Worm (Caenorhabditis elegans) whole organism, midembryonic: ENCODE data around the gene F26F2.3.

Experiments used
- T22C8.4 ChIP-seq: fragments of 200-800 bp; sonication (Bioruptor generic); IDR thresholded peaks from 2 replicates; pipeline ENCODE4 v1.3.6; 2022; ENCODE audit warnings: missing genetic modification characterization, missing compliant biosample characterization
- klf-2 ChIP-seq: fragments of 200-800 bp; sonication (Bioruptor generic); conservative IDR thresholded peaks from 2 replicates; pipeline ENCODE4 v1.3.6; 2022; ENCODE audit warnings: missing genetic modification reagents, missing genetic modification characterization, missing compliant biosample characterization
- med-1 ChIP-seq: sonication (generic microtip); optimal IDR thresholded peaks from 2 replicates; lab custom pipeline; 2017; ENCODE audit warnings: missing genetic modification characterization, mild to moderate bottlenecking, missing compliant biosample characterization, antibody characterized with exemption, missing genetic modification reagents; ENCODE audit not compliant: insufficient read depth
- ref-1 ChIP-seq: fragments of 200-800 bp; sonication (Bioruptor generic); conservative IDR thresholded peaks from 2 replicates; pipeline ENCODE4 v1.3.6; 2022; ENCODE audit warnings: missing genetic modification reagents, missing genetic modification characterization, missing compliant biosample characterization
- tab-1 ChIP-seq: fragments of 200-800 bp; sonication (Bioruptor generic); IDR thresholded peaks from 2 replicates; pipeline ENCODE4 v1.3.6; 2022; ENCODE audit warnings: missing genetic modification characterization, missing compliant biosample characterization
- ztf-23 ChIP-seq: fragments of 200-800 bp; sonication (Bioruptor generic); IDR thresholded peaks from 2 replicates; pipeline ENCODE4 v1.3.6; 2022; ENCODE audit warnings: missing genetic modification reagents, missing genetic modification characterization, missing compliant biosample characterization
- ztf-29 ChIP-seq: fragments of 200-800 bp; sonication (Bioruptor generic); IDR thresholded peaks from 2 replicates; pipeline ENCODE4 v1.3.6; 2022; ENCODE audit warnings: missing genetic modification reagents, missing genetic modification characterization, missing compliant biosample characterization

ce11 chrV:20552971-20553370 lies 13.4 kb downstream of the F26F2.3 start, which contains the start of gene vmo-1:
- TF ChIP-seq tab-1 (GFP tag; lab: Robert Waterston, UW), result no peak
- TF ChIP-seq ref-1, result no peak
- TF ChIP-seq ztf-23, result no peak
- no peak for TF ChIP-seq med-1 (GFP tag; lab: Kevin White, UChicago)
- TF ChIP-seq klf-2 (GFP tag; lab: Robert Waterston, UW), result no peak
- TF ChIP-seq T22C8.4 (GFP tag; lab: Robert Waterston, UW), result no peak
- no peak for TF ChIP-seq ztf-29 (GFP tag; lab: Robert Waterston, UW)
